Worm (Caenorhabditis elegans) whole organism, dauer: Measurements from ENCODE around the gene F16G10.11.

Experiments used
- unc-62 ChIP-seq: sonication (generic microtip); optimal IDR thresholded peaks from 2 replicates; lab custom pipeline; 2017; ENCODE audit warnings: missing biosample characterization, missing genetic modification reagents, missing genetic modification characterization

The F16G10.11 gene

DNA sequence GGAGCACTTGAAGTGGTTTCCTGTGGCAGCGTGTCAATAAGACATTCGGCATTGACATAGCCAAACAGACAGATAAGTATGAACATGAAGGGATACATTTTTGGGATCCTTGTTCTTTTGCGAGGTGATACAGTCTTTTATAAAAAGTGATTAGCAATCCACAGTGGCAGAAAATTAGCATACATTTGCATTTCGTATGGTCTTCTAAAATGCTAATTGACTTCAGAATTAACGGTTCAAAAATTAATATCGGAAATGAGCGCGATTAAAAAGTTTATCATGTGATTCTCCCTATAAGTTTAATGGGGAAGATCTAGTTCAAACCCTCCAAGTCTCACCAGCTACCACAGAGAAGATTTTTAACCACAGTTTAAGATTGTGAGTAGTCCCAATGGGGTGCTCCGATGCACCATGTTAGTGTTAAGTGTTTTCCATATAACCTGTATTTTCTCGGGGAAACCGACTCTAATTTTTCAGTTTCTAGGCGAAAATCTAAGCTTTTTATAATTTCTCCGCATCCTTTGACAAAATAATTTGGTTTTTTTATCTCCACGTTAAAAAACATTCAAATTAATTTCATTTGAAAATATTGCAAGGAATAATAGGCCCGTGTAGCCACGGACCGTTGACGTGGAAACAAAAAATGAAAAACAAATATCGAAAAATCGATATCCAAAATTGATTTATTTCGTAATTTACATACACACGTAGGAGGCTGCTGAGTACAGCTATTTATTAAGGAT is 26.9 kb downstream of the F16G10.11 start, which contains the start of the genes F43C11.12 and F16G10.5:
F43C11.12 (minus strand) TSS at position 101 of the 743 bp plus-strand sequence.
F16G10.5 (plus strand) TSS at position 693 of the 743 bp plus-strand sequence.
- no peak for TF ChIP-seq unc-62

DNA sequence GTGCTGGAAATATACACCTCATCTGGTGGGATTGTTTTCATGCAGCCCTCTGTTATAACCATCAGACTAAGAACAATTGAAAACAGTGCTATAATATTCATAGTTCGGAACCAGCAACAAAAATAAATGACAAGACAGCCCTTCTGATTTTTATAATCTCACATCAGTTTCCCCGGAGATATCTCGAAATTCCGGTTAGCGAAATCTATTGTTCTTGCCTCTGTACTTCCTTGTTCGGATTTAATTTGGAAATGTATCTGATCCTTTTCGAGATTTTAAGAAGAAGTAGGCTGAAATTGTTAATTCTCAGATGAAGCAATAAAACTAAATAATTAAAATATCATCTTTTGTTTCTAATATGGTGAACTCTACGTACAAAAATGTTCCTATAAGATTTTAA is 30.0 kb downstream of the F16G10.11 start, which contains the start of gene F43C11.11:
F43C11.11 (minus strand) TSS at position 101 of the 400 bp plus-strand sequence.
- TF ChIP-seq unc-62: no peak

DNA sequence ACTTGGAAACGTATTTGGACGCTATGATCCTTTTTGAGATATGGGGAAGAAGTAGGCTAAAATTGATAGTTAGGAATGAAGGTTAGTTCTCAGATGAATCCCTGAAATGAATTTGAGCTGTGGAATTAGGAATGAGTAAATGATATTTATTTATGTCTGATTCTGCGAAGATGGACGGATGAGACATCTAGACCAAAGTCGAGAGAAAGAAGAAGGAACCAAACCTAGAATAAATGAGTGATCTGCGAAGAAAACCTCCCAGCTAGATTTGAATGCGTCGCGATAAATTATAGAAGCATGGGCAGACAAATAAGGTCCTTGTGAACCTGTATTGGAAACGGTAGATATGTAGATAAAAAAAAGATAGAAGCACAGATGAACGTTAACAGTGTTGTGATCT is 33.8 kb downstream of the F16G10.11 start, which contains the start of gene F43C11.16:
F43C11.16 (minus strand) TSS at position 101 of the 400 bp plus-strand sequence.
- TF ChIP-seq unc-62: no peak

DNA sequence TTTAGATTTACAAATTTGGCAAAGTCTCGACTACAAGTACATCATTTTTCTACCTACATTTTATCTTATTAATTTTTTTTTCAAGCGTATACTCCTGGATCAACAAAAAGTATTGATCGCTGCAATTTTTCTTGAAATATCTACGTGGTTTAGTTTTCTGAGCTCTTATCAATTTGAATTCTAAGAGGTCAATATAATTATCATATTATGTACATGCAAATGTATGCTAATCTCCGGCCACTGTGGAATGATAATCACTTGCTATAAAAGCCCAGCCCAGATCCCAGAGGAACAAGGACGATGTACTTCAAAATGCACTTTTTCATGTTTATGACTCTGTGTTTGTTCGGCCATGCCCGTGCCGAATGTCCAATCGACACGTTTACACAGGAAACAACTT is 36.9 kb downstream of the F16G10.11 start, which contains the start of gene F43C11.1:
F43C11.1 (plus strand) TSS at position 301 of the 400 bp plus-strand sequence.
- no peak for TF ChIP-seq unc-62

DNA sequence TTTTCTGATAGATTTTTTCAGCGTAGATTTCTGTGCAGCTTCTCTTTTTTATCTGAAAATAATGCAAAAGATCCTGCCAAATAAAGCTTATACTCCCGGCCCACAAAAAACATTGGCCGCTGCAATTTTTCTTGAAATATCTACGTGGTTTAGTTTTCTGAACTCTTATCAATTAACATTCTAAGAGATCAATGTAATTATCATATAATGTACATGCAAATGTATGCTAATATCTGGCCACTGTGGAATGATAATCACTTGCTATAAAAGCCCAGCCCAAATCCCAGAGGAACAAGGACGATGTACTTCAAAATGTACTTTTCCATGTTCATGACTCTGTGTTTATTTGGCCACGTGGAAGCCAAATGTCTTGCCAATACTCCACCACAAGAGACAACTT is 39.2 kb downstream of the F16G10.11 start, which contains the start of gene F43C11.2:
F43C11.2 (plus strand) TSS at position 301 of the 400 bp plus-strand sequence.
- TF ChIP-seq unc-62: no peak

DNA sequence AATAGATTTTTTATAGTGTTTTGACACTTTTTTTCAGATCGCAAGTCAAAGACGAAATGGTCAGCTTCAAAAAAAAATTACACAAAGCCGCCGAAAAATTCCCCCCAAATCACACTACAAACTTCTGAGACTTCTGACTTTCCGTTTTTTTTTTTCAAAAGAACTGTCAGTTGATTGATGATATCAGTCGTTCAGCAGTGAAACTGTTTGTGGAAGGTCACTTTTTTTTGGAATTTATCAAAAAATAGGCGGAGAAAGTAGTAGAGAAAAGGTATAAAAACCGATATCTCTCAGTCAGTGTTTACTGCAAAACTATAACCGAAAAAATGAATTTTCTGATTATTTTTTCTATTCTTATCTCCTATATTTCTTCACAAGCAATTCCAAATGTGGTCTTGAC is 40.7 kb downstream of the F16G10.11 start, which contains the start of gene F43C11.3:
F43C11.3 (plus strand) TSS at position 301 of the 400 bp plus-strand sequence.
- no peak for TF ChIP-seq unc-62

DNA sequence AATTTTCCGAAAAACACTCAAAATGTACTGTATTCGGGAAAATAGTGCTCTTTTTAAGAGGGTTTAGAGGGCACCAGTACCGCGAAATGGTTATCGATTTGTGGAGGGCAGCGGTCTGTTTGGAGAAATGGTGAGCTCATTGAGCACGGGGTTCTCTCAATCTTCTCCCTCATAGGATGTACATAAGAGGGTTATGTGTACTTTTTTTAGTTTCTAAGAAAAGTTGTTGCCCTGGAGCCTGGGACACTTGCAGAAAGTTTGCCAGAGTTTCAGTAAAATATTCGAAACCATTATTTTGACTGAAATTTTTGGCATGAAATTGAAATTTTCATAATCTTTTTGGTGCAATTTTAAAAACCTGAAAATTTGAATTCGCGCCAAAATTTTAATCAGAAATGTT is 41.2 kb downstream of the F16G10.11 start, which contains the start of gene F43C11.10:
F43C11.10 (minus strand) TSS at position 101 of the 400 bp plus-strand sequence.
- no peak for TF ChIP-seq unc-62

DNA sequence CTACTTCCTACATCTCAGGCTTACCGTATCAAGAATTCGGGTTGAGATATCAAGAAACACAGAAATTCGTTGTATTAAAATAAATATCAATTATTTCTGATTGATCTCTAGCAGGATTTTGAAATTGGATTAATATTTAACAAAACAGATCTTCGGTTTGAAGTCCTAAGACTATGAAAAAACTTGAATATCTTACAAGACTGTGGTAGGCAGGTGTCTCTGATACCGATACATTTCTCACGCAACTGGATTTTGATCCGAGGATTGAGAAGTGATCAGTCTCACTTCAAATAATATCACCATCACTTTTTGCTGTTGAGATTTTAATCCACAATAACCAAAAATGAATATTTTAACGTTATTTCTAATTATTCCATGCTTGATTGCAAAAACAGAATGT is 47.0 kb downstream of the F16G10.11 start, which contains the start of gene F43C11.4:
F43C11.4 (plus strand) TSS at position 301 of the 400 bp plus-strand sequence.
- no peak for TF ChIP-seq unc-62

DNA sequence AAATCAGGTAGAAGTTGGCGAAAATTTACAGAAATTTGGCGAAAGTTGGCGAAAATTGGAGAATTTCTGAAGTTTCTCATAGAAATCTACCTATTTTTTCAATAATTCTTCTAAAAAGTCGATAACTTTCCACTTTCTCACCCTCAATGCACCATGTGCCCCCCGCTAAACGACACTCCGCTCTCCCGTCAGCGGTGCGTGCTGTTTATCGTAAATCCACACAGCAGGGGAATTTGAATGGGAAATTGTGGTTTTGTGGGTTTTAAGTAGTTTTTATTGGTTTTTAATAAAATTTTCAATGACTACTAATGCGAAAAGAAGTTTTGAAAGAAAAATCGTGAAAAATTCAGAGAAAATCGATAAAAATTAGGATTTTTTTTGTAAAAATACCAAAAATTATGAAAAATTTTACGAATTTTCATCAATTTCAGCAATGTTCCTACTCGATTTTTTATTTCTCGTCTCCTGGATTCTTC is 51.7 kb downstream of the F16G10.11 start, which contains the start of gene F43C11.6:
F43C11.6 (plus strand) TSS at position 426 of the 476 bp plus-strand sequence.
- no peak for TF ChIP-seq unc-62
